Worm (Caenorhabditis elegans) whole organism, late embryonic: ENCODE results near the gene srp-2.

Source experiments
- F13H6.1 ChIP-seq: sonication (generic microtip); optimal IDR thresholded peaks from 2 replicates; lab custom pipeline; 2016; ENCODE audit warnings: missing genetic modification characterization, missing compliant biosample characterization
- ama-1 ChIP-seq: fragments of 150-350 bp; optimal IDR thresholded peaks from 2 replicates; lab custom pipeline; 2014
- ceh-2 ChIP-seq: sonication (generic microtip); optimal IDR thresholded peaks from 2 replicates; lab custom pipeline; 2016; ENCODE audit warnings: missing genotype, missing genetic modification characterization, missing compliant biosample characterization
- ceh-30 ChIP-seq: fragments of 150-350 bp; optimal IDR thresholded peaks from 2 replicates; lab custom pipeline; 2014; ENCODE audit warnings: missing biosample characterization, missing genetic modification characterization
- ceh-48 ChIP-seq: sonication (generic microtip); optimal IDR thresholded peaks from 2 replicates; lab custom pipeline; 2016; ENCODE audit warnings: missing genetic modification characterization, inconsistent platforms, missing compliant biosample characterization
- dmd-4 ChIP-seq: sonication (generic microtip); optimal IDR thresholded peaks from 2 replicates; lab custom pipeline; 2016; ENCODE audit warnings: borderline replicate concordance, missing genetic modification characterization, missing compliant biosample characterization
- elt-2 ChIP-seq: sonication (generic microtip); optimal IDR thresholded peaks from 2 replicates; lab custom pipeline; 2016; ENCODE audit warnings: missing genetic modification reagents, missing genetic modification characterization, missing compliant biosample characterization
- gmeb-2 ChIP-seq: sonication (generic microtip); optimal IDR thresholded peaks from 2 replicates; lab custom pipeline; 2016; ENCODE audit warnings: missing genetic modification characterization, inconsistent platforms, missing compliant biosample characterization
- pat-9 ChIP-seq: fragments of 200-800 bp; sonication (Bioruptor generic); optimal IDR thresholded peaks from 2 replicates; lab custom pipeline; 2018; ENCODE audit warnings: mild to moderate bottlenecking, missing genetic modification characterization, moderate library complexity, missing compliant biosample characterization
- pqm-1 ChIP-seq: sonication (generic microtip); optimal IDR thresholded peaks from 2 replicates; lab custom pipeline; 2016; ENCODE audit warnings: missing genetic modification characterization, missing compliant biosample characterization
- rnt-1 ChIP-seq: sonication (generic microtip); optimal IDR thresholded peaks from 2 replicates; lab custom pipeline; 2016; ENCODE audit warnings: missing genetic modification characterization, missing compliant biosample characterization
- tbx-2 ChIP-seq: sonication (generic microtip); optimal IDR thresholded peaks from 2 replicates; lab custom pipeline; 2016; ENCODE audit warnings: missing genetic modification characterization, missing compliant biosample characterization
- unc-55 ChIP-seq: sonication (generic microtip); optimal IDR thresholded peaks from 2 replicates; lab custom pipeline; 2017; ENCODE audit warnings: missing biosample characterization, missing genetic modification reagents, missing genetic modification characterization

DNA sequence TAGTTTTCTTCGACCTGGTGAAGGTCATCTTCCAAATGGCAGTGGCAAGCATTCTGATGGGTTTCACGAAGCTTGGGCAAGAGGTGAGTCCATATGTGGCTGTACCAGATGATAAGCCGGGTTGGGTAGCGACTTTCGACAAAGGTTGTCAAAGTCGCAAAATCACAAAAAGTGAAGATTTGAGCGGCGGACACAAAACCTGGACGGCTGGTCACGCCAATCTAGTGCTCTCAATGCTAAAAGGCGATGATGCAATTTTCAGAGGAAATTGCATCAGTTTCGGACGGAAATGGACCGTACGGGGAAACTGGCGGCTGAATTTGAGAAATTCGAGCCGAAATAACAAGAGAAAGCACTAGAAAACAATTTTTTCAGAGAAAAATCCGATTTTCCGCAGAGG is 34.8 kb downstream of the srp-2 start:
- TF ChIP-seq pqm-1 (tag; lab: Kevin White, UChicago) = no peak
- no peak for TF ChIP-seq ceh-30 (tag; lab: Kevin White, UChicago)
- no peak for TF ChIP-seq gmeb-2 (tag; lab: Kevin White, UChicago)
- no peak for TF ChIP-seq tbx-2
- TF ChIP-seq ceh-2 (tag; lab: Kevin White, UChicago) = no peak
- TF ChIP-seq ama-1 (lab: Kevin White, UChicago) = no peak
- TF ChIP-seq F13H6.1 (tag; lab: Kevin White, UChicago) = no peak
- no peak for TF ChIP-seq elt-2
- TF ChIP-seq ceh-48 (tag; lab: Kevin White, UChicago) = no peak
- no peak for TF ChIP-seq rnt-1 (tag; lab: Kevin White, UChicago)
- TF ChIP-seq pat-9 (tag; lab: Kevin White, UChicago) = no peak
- TF ChIP-seq unc-55 (GFP tag; lab: Kevin White, UChicago) = no peak
- TF ChIP-seq dmd-4 (tag; lab: Kevin White, UChicago) = no peak
